Fruit fly (Drosophila melanogaster): ENCODE measurements around the gene ph-p.
A peak's percentile ranks its signal among the peaks of the same experiment; 100 is the strongest.

Gene ph-p

DNA sequence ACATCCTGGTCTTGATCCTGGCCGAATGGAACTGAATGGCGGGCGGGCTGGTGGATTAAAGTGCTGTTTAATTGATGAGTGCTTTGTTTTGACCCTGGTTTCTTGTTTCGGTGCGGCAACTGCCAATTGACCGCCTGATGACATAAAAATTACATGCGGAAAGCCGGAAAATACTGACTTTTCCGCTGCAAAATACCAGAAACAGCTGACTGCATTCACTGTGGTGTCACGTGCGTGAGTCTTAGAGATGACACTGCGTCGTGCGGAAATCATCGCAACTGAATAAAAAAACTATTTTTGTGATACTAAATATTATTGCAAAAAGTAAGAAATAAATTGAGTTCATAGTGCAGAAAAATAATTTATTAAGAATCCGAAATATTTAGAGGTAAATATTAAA is 11.3 kb upstream of the ph-p start, which contains the start of gene bcn92:
TSS of gene bcn92 (minus strand) at position 170 of the 400 bp plus-strand sequence.
- TF ChIP-seq CG4496 (GFP tag; IDR thresholded peaks at IDR 0.05): peak; percentile 57; the same call in 2 of the 3 replicates
- 0 out of 2 replicates have a peak, but pooled peaks have one; percentile 11 for TF ChIP-seq CG32121 (GFP tag; IDR thresholded peaks at IDR 0.05)
- TF ChIP-seq CG15710 (tag; optimal IDR thresholded peaks at IDR 0.05): peak; percentile 15
- TF ChIP-seq Ets98B (GFP tag; IDR thresholded peaks at IDR 0.05): 0 out of 2 replicates have a peak, but pooled peaks have one; percentile 21
- no peak for TF ChIP-seq CG8159 (tag; optimal IDR thresholded peaks at IDR 0.05)
- no peak for TF ChIP-seq Pif1B (GFP tag; optimal IDR thresholded peaks at IDR 0.05)
- no peak for TF ChIP-seq CG10348 (GFP tag; IDR thresholded peaks at IDR 0.05)
- no peak for TF ChIP-seq CG17806 (tag; optimal IDR thresholded peaks at IDR 0.05)

DNA sequence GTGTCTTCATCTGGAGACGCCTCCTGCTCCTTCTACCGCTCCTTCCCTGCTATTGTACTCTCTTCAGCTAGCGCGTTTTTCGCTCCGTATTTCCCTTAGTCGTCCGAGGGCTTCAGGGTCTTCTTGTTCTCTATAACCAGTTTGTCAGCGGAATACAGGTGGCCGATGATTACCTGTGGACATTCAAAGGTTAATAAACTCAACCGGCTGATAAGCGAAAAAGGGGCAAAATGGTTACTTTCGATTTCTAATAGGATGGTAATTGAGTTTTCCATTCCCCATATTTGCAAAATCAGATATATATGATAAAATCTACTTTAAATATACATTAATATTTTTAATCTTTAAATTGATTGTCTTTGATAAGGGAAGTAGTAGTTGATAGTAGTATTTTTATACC is 10.5 kb upstream of the ph-p start:
- TF ChIP-seq EcR (GFP tag; optimal IDR thresholded peaks at IDR 0.05): peak; percentile 92
- TF ChIP-seq CG14655 (GFP tag; optimal IDR thresholded peaks at IDR 0.05): no peak
- no peak for TF ChIP-seq rn (GFP tag; IDR thresholded peaks at IDR 0.05)

DNA sequence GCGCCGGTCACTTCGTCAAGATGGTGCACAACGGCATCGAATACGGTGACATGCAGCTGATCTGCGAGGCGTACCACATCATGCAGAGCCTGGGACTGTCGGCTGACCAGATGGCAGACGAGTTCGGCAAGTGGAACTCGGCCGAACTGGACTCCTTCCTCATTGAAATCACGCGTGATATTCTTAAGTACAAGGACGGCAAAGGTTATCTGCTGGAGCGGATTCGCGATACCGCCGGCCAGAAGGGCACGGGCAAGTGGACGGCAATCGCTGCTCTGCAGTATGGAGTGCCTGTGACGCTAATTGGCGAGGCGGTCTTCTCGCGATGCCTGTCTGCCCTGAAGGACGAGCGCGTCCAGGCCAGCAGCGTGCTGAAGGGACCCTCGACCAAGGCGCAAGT is 9.3 kb upstream of the ph-p start:
- TF ChIP-seq CG32121 (GFP tag; IDR thresholded peaks at IDR 0.05) (no peak), CG8301 (tag; optimal IDR thresholded peaks at IDR 0.05) (no peak), Ets98B (GFP tag; IDR thresholded peaks at IDR 0.05) (no peak), rn (GFP tag; IDR thresholded peaks at IDR 0.05) (no peak), CG8159 (tag; optimal IDR thresholded peaks at IDR 0.05) (no peak), CG4496 (GFP tag; IDR thresholded peaks at IDR 0.05) (no peak), fd96Ca (GFP tag; IDR thresholded peaks at IDR 0.05) (no peak), EcR (GFP tag; optimal IDR thresholded peaks at IDR 0.05) (no peak), CG17806 (tag; optimal IDR thresholded peaks at IDR 0.05) (no peak), CG12605 (GFP tag; IDR thresholded peaks at IDR 0.05) (no peak), CG34367 (tag; optimal IDR thresholded peaks at IDR 0.05) (no peak), Pif1A (GFP tag; optimal IDR thresholded peaks at IDR 0.05) (no peak), Snoo (tag; optimal IDR thresholded peaks at IDR 0.05) (no peak), CG10348 (GFP tag; IDR thresholded peaks at IDR 0.05) (no peak), D1 (tag; optimal IDR thresholded peaks at IDR 0.05) (no peak), gl (tag; optimal IDR thresholded peaks at IDR 0.05) (no peak), Pif1B (GFP tag; optimal IDR thresholded peaks at IDR 0.05) (no peak)

DNA sequence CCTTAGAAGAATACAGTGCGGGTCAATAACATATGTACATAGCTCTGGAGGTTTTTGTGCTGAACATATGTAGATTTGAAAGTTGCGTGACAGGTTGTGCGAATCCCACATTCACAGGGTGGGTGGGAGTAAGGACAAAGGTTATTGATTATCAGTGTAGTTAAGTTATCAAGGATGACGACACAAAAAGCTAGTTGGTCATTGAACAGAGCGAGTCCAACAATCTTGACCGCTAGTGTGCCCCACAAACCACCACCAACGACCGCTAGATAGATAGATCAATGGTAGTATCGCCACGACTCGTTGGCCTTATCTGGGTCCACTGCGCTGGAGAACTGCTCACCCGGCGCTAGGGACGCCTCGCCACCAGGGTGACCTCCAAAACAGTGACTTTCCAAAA is 8.4 kb upstream of the ph-p start:
- TF ChIP-seq CG4496 (GFP tag; IDR thresholded peaks at IDR 0.05) (peak; percentile 47; the same call in 2 of the 3 replicates), EcR (GFP tag; optimal IDR thresholded peaks at IDR 0.05) (peak; percentile 17), CG8301 (tag; optimal IDR thresholded peaks at IDR 0.05) (peak; percentile 31), CG9948 (tag; optimal IDR thresholded peaks at IDR 0.05) (no peak), CG17806 (tag; optimal IDR thresholded peaks at IDR 0.05) (no peak), CG14655 (GFP tag; optimal IDR thresholded peaks at IDR 0.05) (no peak), fd96Ca (GFP tag; IDR thresholded peaks at IDR 0.05) (peak; percentile 42; the same call in 1 of the 3 replicates), CG12605 (GFP tag; IDR thresholded peaks at IDR 0.05) (peak; percentile 34; the same call in 1 of the 2 replicates)

DNA sequence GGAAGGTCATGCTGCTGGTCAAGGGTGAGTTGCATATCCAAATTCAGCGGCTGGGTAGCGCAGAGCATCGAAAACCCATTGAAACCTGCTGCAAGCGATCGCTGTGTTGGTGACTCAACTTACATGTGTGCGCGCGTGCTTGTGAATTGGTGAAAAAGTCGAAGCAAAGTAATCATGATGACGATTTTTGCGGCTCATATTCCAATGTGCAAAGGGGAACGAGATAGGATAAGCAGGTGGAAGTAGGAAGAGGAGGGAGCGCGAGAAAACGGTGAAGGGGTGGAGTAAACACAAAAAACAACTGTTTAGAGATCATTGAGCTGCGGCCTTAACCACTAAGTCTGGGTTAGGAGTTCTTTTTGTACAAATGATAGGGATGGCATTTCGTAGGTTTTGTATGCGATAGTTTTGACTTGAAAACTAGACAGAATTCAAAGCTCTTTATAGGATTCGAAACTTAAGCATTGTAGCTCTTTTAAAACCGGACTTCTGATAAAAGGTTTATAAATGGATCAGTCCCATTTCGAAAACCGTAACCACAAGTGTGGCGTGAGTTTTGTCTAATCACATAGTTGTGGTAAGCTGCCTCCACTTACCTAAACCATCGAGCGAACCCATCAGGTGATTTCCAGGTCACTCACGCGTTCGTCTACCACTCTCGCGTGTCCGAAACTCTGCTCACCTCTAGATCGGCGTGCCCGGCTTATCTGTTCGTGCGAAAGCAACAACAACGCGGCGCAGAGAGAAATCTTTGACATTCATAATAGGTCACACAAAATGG is 7.7 kb upstream of the ph-p start:
- TF ChIP-seq Ets98B (GFP tag; IDR thresholded peaks at IDR 0.05) (no peak; the same call in 1 of the 2 replicates), CG14655 (GFP tag; optimal IDR thresholded peaks at IDR 0.05) (peak; percentile 60), CG8301 (tag; optimal IDR thresholded peaks at IDR 0.05) (peak; percentile 31), CG34367 (tag; optimal IDR thresholded peaks at IDR 0.05) (peak; percentile 39), CG9948 (tag; optimal IDR thresholded peaks at IDR 0.05) (peak; percentile 41), CG32121 (GFP tag; IDR thresholded peaks at IDR 0.05) (peak; percentile 52), CG13204 (GFP tag; optimal IDR thresholded peaks at IDR 0.05) (no peak), CG15710 (tag; optimal IDR thresholded peaks at IDR 0.05) (peak; percentile 52), D1 (tag; optimal IDR thresholded peaks at IDR 0.05) (no peak), Snoo (tag; optimal IDR thresholded peaks at IDR 0.05) (peak; percentile 25), Pif1A (GFP tag; optimal IDR thresholded peaks at IDR 0.05) (peak; percentile 54), CG8159 (tag; optimal IDR thresholded peaks at IDR 0.05) (peak; percentile 52), CG17806 (tag; optimal IDR thresholded peaks at IDR 0.05) (peak; percentile 46), Pif1B (GFP tag; optimal IDR thresholded peaks at IDR 0.05) (no peak), gl (tag; optimal IDR thresholded peaks at IDR 0.05) (no peak), CG12605 (GFP tag; IDR thresholded peaks at IDR 0.05) (no peak), fd96Ca (GFP tag; IDR thresholded peaks at IDR 0.05) (peak; percentile 71; the same call in 2 of the 3 replicates), rn (GFP tag; IDR thresholded peaks at IDR 0.05) (no peak), EcR (GFP tag; optimal IDR thresholded peaks at IDR 0.05) (peak; percentile 8), CG10348 (GFP tag; IDR thresholded peaks at IDR 0.05) (no peak), CG4496 (GFP tag; IDR thresholded peaks at IDR 0.05) (peak; percentile 23; the same call in 1 of the 3 replicates)

DNA sequence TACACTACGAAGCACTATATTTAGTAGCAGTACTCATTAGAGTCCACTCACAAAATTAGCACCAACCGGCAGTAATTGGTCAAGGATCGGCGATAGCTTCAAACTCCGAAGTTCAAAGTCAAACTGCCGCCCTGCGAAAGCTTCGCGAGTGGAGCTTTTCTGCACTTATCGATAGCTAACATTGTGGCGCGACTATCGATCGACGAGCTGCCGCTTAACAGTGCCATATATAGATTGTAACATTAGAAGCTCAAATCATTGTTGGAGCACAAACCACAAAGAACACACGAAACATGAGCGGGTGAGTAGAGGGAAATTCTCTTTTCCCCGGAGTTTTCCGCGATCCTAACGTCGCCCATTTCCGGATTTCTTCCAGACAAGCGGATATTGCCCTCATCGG is 6.9 kb upstream of the ph-p start, which contains the start of gene Pgd:
TSS of gene Pgd (plus strand) at position 23 of the 400 bp plus-strand sequence.
- TF ChIP-seq CG34367 (tag; optimal IDR thresholded peaks at IDR 0.05) (no peak), Snoo (tag; optimal IDR thresholded peaks at IDR 0.05) (no peak), CG8159 (tag; optimal IDR thresholded peaks at IDR 0.05) (no peak), CG15710 (tag; optimal IDR thresholded peaks at IDR 0.05) (no peak), CG14655 (GFP tag; optimal IDR thresholded peaks at IDR 0.05) (no peak), CG9948 (tag; optimal IDR thresholded peaks at IDR 0.05) (no peak), CG13204 (GFP tag; optimal IDR thresholded peaks at IDR 0.05) (no peak), CG32121 (GFP tag; IDR thresholded peaks at IDR 0.05) (no peak), CG10348 (GFP tag; IDR thresholded peaks at IDR 0.05) (no peak), Pif1A (GFP tag; optimal IDR thresholded peaks at IDR 0.05) (no peak), CG12605 (GFP tag; IDR thresholded peaks at IDR 0.05) (peak; percentile 47), D1 (tag; optimal IDR thresholded peaks at IDR 0.05) (no peak), EcR (GFP tag; optimal IDR thresholded peaks at IDR 0.05) (peak; percentile 57), CG4496 (GFP tag; IDR thresholded peaks at IDR 0.05) (peak; percentile 30; the same call in 1 of the 3 replicates), CG17806 (tag; optimal IDR thresholded peaks at IDR 0.05) (no peak), fd96Ca (GFP tag; IDR thresholded peaks at IDR 0.05) (no peak), gl (tag; optimal IDR thresholded peaks at IDR 0.05) (no peak), Pif1B (GFP tag; optimal IDR thresholded peaks at IDR 0.05) (no peak), Ets98B (GFP tag; IDR thresholded peaks at IDR 0.05) (peak; percentile 41; the same call in 1 of the 2 replicates), rn (GFP tag; IDR thresholded peaks at IDR 0.05) (no peak), CG8301 (tag; optimal IDR thresholded peaks at IDR 0.05) (no peak)

Measured in whole organism, pupa.